Fruit fly (Drosophila melanogaster) whole organism: ENCODE measurements around the gene GluRIIE.

Experiments used
- CG8478 ChIP-seq: fragments of >200 bp; optimal IDR thresholded peaks from 2 replicates; lab custom pipeline; 2018; ENCODE audit warnings: inconsistent platforms
- Dll ChIP-seq: fragments of >200 bp; optimal IDR thresholded peaks from 2 replicates; lab custom pipeline; 2017
- EcR ChIP-seq, 2 experiments: fragments of >200 bp; optimal IDR thresholded peaks; 2 replicates each; lab custom pipeline; 2017; ENCODE audit warnings: missing biosample characterization in 2 of 2, missing genetic modification characterization in 2 of 2, missing genetic modification reagents in 2 of 2
- pan ChIP-seq: fragments of >200 bp; optimal IDR thresholded peaks from 2 replicates; lab custom pipeline; 2017
- psq ChIP-seq: fragments of >200 bp; optimal IDR thresholded peaks from 2 replicates; lab custom pipeline; 2017
- usp ChIP-seq: fragments of >200 bp; optimal IDR thresholded peaks from 2 replicates; lab custom pipeline; 2017; ENCODE audit warnings: missing biosample characterization, missing genetic modification characterization, mixed read lengths

dm6 chr3R:20634674-20635594 is 13.6 kb downstream of the GluRIIE start, which contains the start of the genes Pi3K92E and Lrrk:
- TF ChIP-seq usp: no peak
- no peak for TF ChIP-seq EcR (GFP tag; optimal IDR thresholded peaks at IDR 0.05; lab: Kevin White, UChicago)
- TF ChIP-seq Dll: no peak
- TF ChIP-seq psq: no peak
- TF ChIP-seq CG8478 (lab: Kevin White, UChicago): no peak
- TF ChIP-seq pan: no peak
